Comparison of ENCODE assay signal across 5 worm cellular contexts in genomic region chrX:9637700-9638099, ce11.
TF ChIP-seq lines count a peak whose summit lies in the region.

No protein-coding gene starts in this region.

TF ChIP-seq in whole organism, L1 larva, 84 proteins besides CTCF, POLR2A, EP300 and RAD21 (continues in another document):
- TF ChIP-seq snpc-4 (tag; optimal IDR thresholded peaks at IDR 0.05; lab: Kevin White, UChicago) (no peak), nhr-19 (GFP tag; conservative IDR thresholded peaks at IDR 0.05; lab: Robert Waterston, UW) (peak; percentile 48; the same call in 1 of the 2 replicates), ceh-90 (tag; optimal IDR thresholded peaks at IDR 0.05; lab: Kevin White, UChicago) (no peak), ets-5 (GFP tag; IDR thresholded peaks at IDR 0.05; lab: Robert Waterston, UW) (no peak), fkh-10 (GFP tag; optimal IDR thresholded peaks at IDR 0.05; lab: Kevin White, UChicago) (no peak), sptf-1 (tag; optimal IDR thresholded peaks at IDR 0.05; lab: Kevin White, UChicago) (no peak), hlh-4 (tag; optimal IDR thresholded peaks at IDR 0.05; lab: Kevin White, UChicago) (no peak), alr-1 (tag; optimal IDR thresholded peaks at IDR 0.05; lab: Kevin White, UChicago; ENCODE audit: borderline replicate concordance) (no peak), swsn-7 (tag; optimal IDR thresholded peaks at IDR 0.05; lab: Kevin White, UChicago) (peak; percentile 23), lin-14 (GFP tag; optimal IDR thresholded peaks at IDR 0.05; lab: Kevin White, UChicago) (peak; percentile 31), nhr-47 (tag; optimal IDR thresholded peaks at IDR 0.05; lab: Kevin White, UChicago) (peak; percentile 57), ces-1 (GFP tag; optimal IDR thresholded peaks at IDR 0.05; lab: Kevin White, UChicago) (no peak), snu-23 (GFP tag; optimal IDR thresholded peaks at IDR 0.05; lab: Kevin White, UChicago) (peak; percentile 38), lin-13 (GFP tag; optimal IDR thresholded peaks at IDR 0.05; lab: Kevin White, UChicago) (peak; percentile 8), ceh-88 (GFP tag; IDR thresholded peaks at IDR 0.05; lab: Robert Waterston, UW) (no peak), fkh-4 (tag; optimal IDR thresholded peaks at IDR 0.05; lab: Kevin White, UChicago; ENCODE audit: borderline replicate concordance) (no peak), mef-2 (tag; optimal IDR thresholded peaks at IDR 0.05; lab: Kevin White, UChicago) (no peak)

TF ChIP-seq in whole organism, L3 larva, 47 proteins besides CTCF, POLR2A, EP300 and RAD21:
- TF ChIP-seq egl-5 (tag; optimal IDR thresholded peaks at IDR 0.05; lab: Kevin White, UChicago) (peak; percentile 52), nhr-77 (tag; optimal IDR thresholded peaks at IDR 0.05; lab: Kevin White, UChicago) (no peak), nhr-23 (tag; optimal IDR thresholded peaks at IDR 0.05; lab: Kevin White, UChicago) (peak; percentile 38), ztf-4 (tag; optimal IDR thresholded peaks at IDR 0.05; lab: Kevin White, UChicago) (peak; percentile 71), pha-4 (tag; optimal IDR thresholded peaks at IDR 0.05; lab: Kevin White, UChicago) (peak; percentile 39), tbx-2 (tag; optimal IDR thresholded peaks at IDR 0.05; lab: Kevin White, UChicago) (peak; percentile 51), nhr-25 (tag; optimal IDR thresholded peaks at IDR 0.05; lab: Kevin White, UChicago) (peak; percentile 35), nhr-43 (tag; optimal IDR thresholded peaks at IDR 0.05; lab: Kevin White, UChicago; ENCODE audit: poor library complexity, severe bottlenecking) (peak; percentile 60), lsy-12 (tag; optimal IDR thresholded peaks at IDR 0.05; lab: Kevin White, UChicago) (peak; percentile 37), nhr-12 (tag; optimal IDR thresholded peaks at IDR 0.05; lab: Kevin White, UChicago) (no peak), ZK546.5 (tag; optimal IDR thresholded peaks at IDR 0.05; lab: Kevin White, UChicago) (no peak), nhr-67 (tag; optimal IDR thresholded peaks at IDR 0.05; lab: Kevin White, UChicago) (no peak), elt-2 (tag; optimal IDR thresholded peaks at IDR 0.05; lab: Kevin White, UChicago) (peak; percentile 42), R02D3.7 (tag; optimal IDR thresholded peaks at IDR 0.05; lab: Kevin White, UChicago) (peak; percentile 42), fkh-2 (tag; optimal IDR thresholded peaks at IDR 0.05; lab: Kevin White, UChicago) (no peak), hmg-11 (tag; optimal IDR thresholded peaks at IDR 0.05; lab: Kevin White, UChicago) (peak; percentile 63), ceh-82 (tag; optimal IDR thresholded peaks at IDR 0.05; lab: Kevin White, UChicago) (peak; percentile 17), nfya-1 (tag; optimal IDR thresholded peaks at IDR 0.05; lab: Kevin White, UChicago; ENCODE audit: insufficient read depth) (peak; percentile 57)

TF ChIP-seq in whole organism, early embryonic, 17 proteins besides CTCF, POLR2A, EP300 and RAD21:
- TF ChIP-seq ets-7 (tag; optimal IDR thresholded peaks at IDR 0.05; lab: Kevin White, UChicago) (peak; percentile 56), flt-1 (GFP tag; IDR thresholded peaks at IDR 0.05; lab: Robert Waterston, UW) (peak; percentile 92), hnd-1 (tag; optimal IDR thresholded peaks at IDR 0.05; lab: Kevin White, UChicago) (peak; percentile 83), sea-1 (GFP tag; conservative IDR thresholded peaks at IDR 0.05; lab: Robert Waterston, UW) (peak; percentile 96), pes-1 (GFP tag; IDR thresholded peaks at IDR 0.05; lab: Robert Waterston, UW) (peak; percentile 96), ceh-36 (tag; optimal IDR thresholded peaks at IDR 0.05; lab: Kevin White, UChicago) (peak; percentile 89), scrt-1 (GFP tag; IDR thresholded peaks at IDR 0.05; lab: Robert Waterston, UW) (peak; percentile 91), F13C5.2 (tag; optimal IDR thresholded peaks at IDR 0.05; lab: Kevin White, UChicago) (peak; percentile 82), ama-1 (optimal IDR thresholded peaks at IDR 0.05; lab: Kevin White, UChicago) (no peak), tra-4 (tag; optimal IDR thresholded peaks at IDR 0.05; lab: Kevin White, UChicago) (peak; percentile 51), B0310.2 (tag; optimal IDR thresholded peaks at IDR 0.05; lab: Kevin White, UChicago) (peak; percentile 88), ceh-13 (GFP tag; optimal IDR thresholded peaks at IDR 0.05; lab: Kevin White, UChicago) (peak; percentile 83), hmg-4 (GFP tag; optimal IDR thresholded peaks at IDR 0.05; lab: Kevin White, UChicago) (peak; percentile 90), hmbx-1 (tag; optimal IDR thresholded peaks at IDR 0.05; lab: Kevin White, UChicago) (peak; percentile 73), tbx-11 (GFP tag; IDR thresholded peaks at IDR 0.05; lab: Robert Waterston, UW) (peak; percentile 90), aly-1 (tag; optimal IDR thresholded peaks at IDR 0.05; lab: Kevin White, UChicago) (peak; percentile 50), tbx-37 (GFP tag; conservative IDR thresholded peaks at IDR 0.05; lab: Robert Waterston, UW) (peak; percentile 92)

TF ChIP-seq in whole organism, midembryonic, 9 proteins besides CTCF, POLR2A, EP300 and RAD21:
- TF ChIP-seq cog-1 (tag; optimal IDR thresholded peaks at IDR 0.05; lab: Kevin White, UChicago): peak; percentile 79
- peak; percentile 86 for TF ChIP-seq ref-1 (GFP tag; conservative IDR thresholded peaks at IDR 0.05; lab: Robert Waterston, UW)
- TF ChIP-seq ztf-29 (GFP tag; IDR thresholded peaks at IDR 0.05; lab: Robert Waterston, UW): peak; percentile 74
- TF ChIP-seq klf-2 (GFP tag; conservative IDR thresholded peaks at IDR 0.05; lab: Robert Waterston, UW): peak; percentile 81
- TF ChIP-seq T22C8.4 (GFP tag; IDR thresholded peaks at IDR 0.05; lab: Robert Waterston, UW): peak; percentile 92
- peak; percentile 77 for TF ChIP-seq med-1 (GFP tag; optimal IDR thresholded peaks at IDR 0.05; lab: Kevin White, UChicago; ENCODE audit: insufficient read depth)
- peak; percentile 96 for TF ChIP-seq tab-1 (GFP tag; IDR thresholded peaks at IDR 0.05; lab: Robert Waterston, UW)
- peak; percentile 94 for TF ChIP-seq ztf-23 (GFP tag; IDR thresholded peaks at IDR 0.05; lab: Robert Waterston, UW)
- TF ChIP-seq flt-1 (GFP tag; IDR thresholded peaks at IDR 0.05; lab: Robert Waterston, UW): peak; percentile 97

TF ChIP-seq in whole organism, young adult, 124 proteins besides CTCF, POLR2A, EP300 and RAD21 (continues in another document):
- TF ChIP-seq him-1 (tag; optimal IDR thresholded peaks at IDR 0.05; lab: Kevin White, UChicago) (peak; percentile 91), chd-7 (tag; optimal IDR thresholded peaks at IDR 0.05; lab: Kevin White, UChicago) (peak; percentile 85), tbp1 (GFP tag; optimal IDR thresholded peaks at IDR 0.05; lab: Kevin White, UChicago) (peak; percentile 95), pha-4 (tag; optimal IDR thresholded peaks at IDR 0.05; lab: Kevin White, UChicago) (no peak), nhr-80 (tag; optimal IDR thresholded peaks at IDR 0.05; lab: Kevin White, UChicago) (no peak), akir-1 (GFP tag; optimal IDR thresholded peaks at IDR 0.05; lab: Kevin White, UChicago) (peak; percentile 55), ztf-3 (GFP tag; optimal IDR thresholded peaks at IDR 0.05; lab: Kevin White, UChicago) (no peak), lin-26 (GFP tag; IDR thresholded peaks at IDR 0.05; lab: Robert Waterston, UW) (peak; percentile 92), efl-1 (GFP tag; optimal IDR thresholded peaks at IDR 0.05; lab: Kevin White, UChicago) (no peak), bed-2 (GFP tag; IDR thresholded peaks at IDR 0.05; lab: Robert Waterston, UW) (no peak), F10E7.11 (tag; optimal IDR thresholded peaks at IDR 0.05; lab: Kevin White, UChicago) (peak; percentile 18), nfya-2 (GFP tag; IDR thresholded peaks at IDR 0.05; lab: Robert Waterston, UW) (no peak), madf-6 (GFP tag; IDR thresholded peaks at IDR 0.05; lab: Robert Waterston, UW) (no peak; the same call in 1 of the 2 replicates), gei-17 (GFP tag; optimal IDR thresholded peaks at IDR 0.05; lab: Kevin White, UChicago) (peak; percentile 14), ceh-27 (GFP tag; optimal IDR thresholded peaks at IDR 0.05; lab: Kevin White, UChicago) (peak; percentile 37), mxl-1 (tag; optimal IDR thresholded peaks at IDR 0.05; lab: Kevin White, UChicago) (peak; percentile 84), rpc-1 (optimal IDR thresholded peaks at IDR 0.05; lab: Kevin White, UChicago) (peak; percentile 92), rpc-1 (tag; optimal IDR thresholded peaks at IDR 0.05; lab: Kevin White, UChicago) (peak; percentile 99), unc-130 (GFP tag; optimal IDR thresholded peaks at IDR 0.05; lab: Kevin White, UChicago) (no peak), D2030.7 (GFP tag; IDR thresholded peaks at IDR 0.05; lab: Robert Waterston, UW) (no peak; the same call in none of the 2 replicates), fkh-3 (tag; optimal IDR thresholded peaks at IDR 0.05; lab: Kevin White, UChicago) (no peak), madf-8 (GFP tag; conservative IDR thresholded peaks at IDR 0.05; lab: Robert Waterston, UW) (no peak), hrde-1 (tag; optimal IDR thresholded peaks at IDR 0.05; lab: Kevin White, UChicago; ENCODE audit: borderline replicate concordance) (peak; percentile 68), pbrm-1 (GFP tag; IDR thresholded peaks at IDR 0.05; lab: Robert Waterston, UW) (peak; percentile 77), C17E4.6 (GFP tag; IDR thresholded peaks at IDR 0.05; lab: Robert Waterston, UW) (peak; percentile 75; the same call in 1 of the 2 replicates), hlh-26 (GFP tag; conservative IDR thresholded peaks at IDR 0.05; lab: Robert Waterston, UW) (no peak), cebp-2 (GFP tag; IDR thresholded peaks at IDR 0.05; lab: Robert Waterston, UW) (0 out of 2 replicates have a peak, but pooled peaks have one; percentile 82), die-1 (tag; optimal IDR thresholded peaks at IDR 0.05; lab: Kevin White, UChicago) (peak; percentile 90), B0261.1 (tag; optimal IDR thresholded peaks at IDR 0.05; lab: Kevin White, UChicago) (peak; percentile 95), T07F8.4 (tag; optimal IDR thresholded peaks at IDR 0.05; lab: Kevin White, UChicago) (peak; percentile 76), ets-4 (GFP tag; optimal IDR thresholded peaks at IDR 0.05; lab: Kevin White, UChicago) (peak; percentile 11), zfh-2 (GFP tag; conservative IDR thresholded peaks at IDR 0.05; lab: Robert Waterston, UW) (no peak), hmg-20 (GFP tag; IDR thresholded peaks at IDR 0.05; lab: Robert Waterston, UW) (peak; percentile 69), sea-2 (GFP tag; IDR thresholded peaks at IDR 0.05; lab: Robert Waterston, UW) (no peak), Y67H2A.10 (GFP tag; conservative IDR thresholded peaks at IDR 0.05; lab: Robert Waterston, UW) (no peak), attf-5 (GFP tag; optimal IDR thresholded peaks at IDR 0.05; lab: Kevin White, UChicago) (peak; percentile 22), cebp-1 (GFP tag; IDR thresholded peaks at IDR 0.05; lab: Robert Waterston, UW) (no peak), cebp-1 (tag; optimal IDR thresholded peaks at IDR 0.05; lab: Kevin White, UChicago) (peak; percentile 59)

Comparison
In these comparisons a context has a peak if more than half of its experiments do, and no peak if none do; other contexts are left out.
1. Of the 8 proteins assayed by ChIP-seq in both whole organism, young adult and whole organism, L1 larva: peak only in whole organism, young adult: snpc-4; only in whole organism, L1 larva: none; in both: nhr-90; in neither: 2; mixed calls (peak in some experiments, not most) for 4.